Worm (Caenorhabditis elegans): Measurements from ENCODE around the gene F37B4.15.

- TF ChIP-seq dao-5 (tag; optimal IDR thresholded peaks at IDR 0.05): no peak
- no peak for TF ChIP-seq him-1 (tag; optimal IDR thresholded peaks at IDR 0.05)
- no peak for TF ChIP-seq W03F9.2 (tag; optimal IDR thresholded peaks at IDR 0.05)
Measured at ce11 chrV:2913948-2914347, 21.9 kb downstream of the F37B4.15 start, which contains the start of gene srh-146.
